Worm (Caenorhabditis elegans): ENCODE data around the gene mpst-3.

- no peak for TF ChIP-seq dao-5 (tag; optimal IDR thresholded peaks at IDR 0.05)
- no peak for TF ChIP-seq W03F9.2 (tag; optimal IDR thresholded peaks at IDR 0.05)
- no peak for TF ChIP-seq him-1 (tag; optimal IDR thresholded peaks at IDR 0.05)
Measured at ce11 chrV:14910758-14911157, 15.3 kb downstream of the mpst-3 start.
